Fruit fly (Drosophila melanogaster) whole organism: Measurements from ENCODE around the gene CG42813.

Experiments used
- CG8478 ChIP-seq: fragments of >200 bp; optimal IDR thresholded peaks from 2 replicates; lab custom pipeline; 2018; ENCODE audit warnings: inconsistent platforms
- Dll ChIP-seq: fragments of >200 bp; optimal IDR thresholded peaks from 2 replicates; lab custom pipeline; 2017
- EcR ChIP-seq, 2 experiments: fragments of >200 bp; optimal IDR thresholded peaks; 2 replicates each; lab custom pipeline; 2017; ENCODE audit warnings: missing biosample characterization in 2 of 2, missing genetic modification characterization in 2 of 2, missing genetic modification reagents in 2 of 2
- pan ChIP-seq: fragments of >200 bp; optimal IDR thresholded peaks from 2 replicates; lab custom pipeline; 2017
- psq ChIP-seq: fragments of >200 bp; optimal IDR thresholded peaks from 2 replicates; lab custom pipeline; 2017
- usp ChIP-seq: fragments of >200 bp; optimal IDR thresholded peaks from 2 replicates; lab custom pipeline; 2017; ENCODE audit warnings: missing biosample characterization, missing genetic modification characterization, mixed read lengths

Gene CG42813

dm6 chr3R:27228342-27228741 is at the start of gene CG42813:
CG42813 (minus strand) TSS chr3R:27228561.
- TF ChIP-seq EcR (GFP tag; optimal IDR thresholded peaks at IDR 0.05; lab: Kevin White, UChicago) (no peak), CG8478 (no peak), pan (lab: Kevin White, UChicago) (no peak), usp (no peak), Dll (no peak), psq (lab: Kevin White, UChicago) (no peak)

dm6 chr3R:27274533-27275447 is 46.4 kb upstream of the CG42813 start, which contains the start of gene CG5938:
CG5938 (plus strand) TSS chr3R:27274794.
- TF ChIP-seq usp (no peak), EcR (GFP tag; optimal IDR thresholded peaks at IDR 0.05; lab: Kevin White, UChicago) (no peak)

- TF ChIP-seq pan (lab: Kevin White, UChicago) = no peak
- TF ChIP-seq psq (lab: Kevin White, UChicago) = no peak
- TF ChIP-seq usp = no peak
- TF ChIP-seq EcR (GFP tag; optimal IDR thresholded peaks at IDR 0.05; lab: Kevin White, UChicago) = no peak
- no peak for TF ChIP-seq Dll
- no peak for TF ChIP-seq CG8478
These were observed 45.0 kb upstream of the CG42813 start, which contains the start of gene CG5934 for dm6 chr3R:27273118-27274062. CG5934 (plus strand) TSS chr3R:27273705.

dm6 chr3R:27272233-27272632 is 43.9 kb upstream of the CG42813 start:
- TF ChIP-seq psq (lab: Kevin White, UChicago) (no peak), Dll (no peak), CG8478 (no peak), usp (no peak), pan (lab: Kevin White, UChicago) (no peak), EcR (GFP tag; optimal IDR thresholded peaks at IDR 0.05; lab: Kevin White, UChicago) (no peak)

dm6 chr3R:27270379-27271266 is 42.3 kb upstream of the CG42813 start:
- TF ChIP-seq CG8478 (no peak), EcR (GFP tag; optimal IDR thresholded peaks at IDR 0.05; lab: Kevin White, UChicago) (no peak), psq (lab: Kevin White, UChicago) (no peak), usp (no peak), pan (lab: Kevin White, UChicago) (no peak), Dll (no peak)

dm6 chr3R:27265330-27265729 is 37.0 kb upstream of the CG42813 start, which contains the start of the genes CG14262 and CG14260:
CG14262 (minus strand) TSS chr3R:27265430.
CG14260 (plus strand) TSS chr3R:27265457.
- no peak for TF ChIP-seq psq (lab: Kevin White, UChicago)
- TF ChIP-seq EcR (GFP tag; optimal IDR thresholded peaks at IDR 0.05; lab: Kevin White, UChicago) = no peak
- no peak for TF ChIP-seq usp
- TF ChIP-seq Dll = no peak
- TF ChIP-seq CG8478 = no peak
- no peak for TF ChIP-seq pan (lab: Kevin White, UChicago)

dm6 chr3R:27263434-27264215 is 35.3 kb upstream of the CG42813 start, which contains the start of gene woc:
woc (minus strand) TSS chr3R:27264055.
- TF ChIP-seq CG8478 = no peak
- TF ChIP-seq Dll = peak; percentile 6
- no peak for TF ChIP-seq pan (lab: Kevin White, UChicago)
- no peak for TF ChIP-seq usp
- no peak for TF ChIP-seq EcR (GFP tag; optimal IDR thresholded peaks at IDR 0.05; lab: Kevin White, UChicago)

- TF ChIP-seq pan (lab: Kevin White, UChicago) (no peak), CG8478 (no peak), psq (lab: Kevin White, UChicago) (no peak), Dll (no peak), EcR (GFP tag; optimal IDR thresholded peaks at IDR 0.05; lab: Kevin White, UChicago) (no peak), usp (no peak)
These were observed 25.6 kb upstream of the CG42813 start for dm6 chr3R:27253921-27254376.

- TF ChIP-seq psq (lab: Kevin White, UChicago) (no peak), CG8478 (no peak), Dll (no peak), usp (no peak), EcR (GFP tag; optimal IDR thresholded peaks at IDR 0.05; lab: Kevin White, UChicago) (no peak), pan (lab: Kevin White, UChicago) (no peak)
These were observed 25.0 kb upstream of the CG42813 start, which contains the start of gene pll for dm6 chr3R:27253136-27253920. pll (minus strand) TSS chr3R:27253182.

dm6 chr3R:27250907-27251306 is 22.5 kb upstream of the CG42813 start, which contains the start of the genes TTLL6B and TfIIA-L:
TTLL6B (minus strand) TSS chr3R:27251007.
TfIIA-L (plus strand) TSS chr3R:27251112.
- no peak for TF ChIP-seq usp
- no peak for TF ChIP-seq CG8478
- no peak for TF ChIP-seq Dll
- TF ChIP-seq EcR (GFP tag; optimal IDR thresholded peaks at IDR 0.05; lab: Kevin White, UChicago) = no peak
- no peak for TF ChIP-seq psq (lab: Kevin White, UChicago)
- no peak for TF ChIP-seq pan (lab: Kevin White, UChicago)
